Fruit fly (Drosophila melanogaster): ENCODE results near the gene Vm26Aa.
A peak's percentile ranks its signal among the peaks of the same experiment; 100 is the strongest.

Gene Vm26Aa

dm6 chr2L:5986094-5986493, 26.0 kb upstream of the Vm26Aa start, which contains the start of gene ifc (continued):
- TF ChIP-seq Sox102F (GFP tag; optimal IDR thresholded peaks at IDR 0.05) (no peak), Sox14 (GFP tag; optimal IDR thresholded peaks at IDR 0.05) (peak; percentile 66), CG31627 (GFP tag; optimal IDR thresholded peaks at IDR 0.05) (peak; percentile 66), esn (GFP tag; optimal IDR thresholded peaks at IDR 0.05) (peak; percentile 45), CG11902 (GFP tag; optimal IDR thresholded peaks at IDR 0.05) (no peak), CG8632 (GFP tag; optimal IDR thresholded peaks at IDR 0.05) (no peak), CG11762 (GFP tag; optimal IDR thresholded peaks at IDR 0.05; ENCODE audit: insufficient read depth) (no peak), CG16779 (tag; optimal IDR thresholded peaks at IDR 0.05) (no peak), Hr4 (GFP tag; optimal IDR thresholded peaks at IDR 0.05) (no peak), dsx (GFP tag; optimal IDR thresholded peaks at IDR 0.05; ENCODE audit: poor library complexity, severe bottlenecking) (peak; percentile 30), Ets21C (GFP tag; optimal IDR thresholded peaks at IDR 0.05) (no peak), CG4318 (GFP tag; optimal IDR thresholded peaks at IDR 0.05) (no peak), svp (GFP tag) (peak; percentile 83), salr (GFP tag; optimal IDR thresholded peaks at IDR 0.05) (peak in 1 of 2 experiments; percentile 29), achi (GFP tag; optimal IDR thresholded peaks at IDR 0.05) (no peak), ss (GFP tag; optimal IDR thresholded peaks at IDR 0.05) (peak in 1 of 2 experiments; percentile 3), net (GFP tag; optimal IDR thresholded peaks at IDR 0.05) (no peak), CG8319 (GFP tag; optimal IDR thresholded peaks at IDR 0.05) (no peak), fkh (GFP tag; optimal IDR thresholded peaks at IDR 0.05) (peak; percentile 12)

dm6 chr2L:5983236-5983635, 23.1 kb upstream of the Vm26Aa start:
- TF ChIP-seq Gug (GFP tag; IDR thresholded peaks at IDR 0.05) = no peak
- TF ChIP-seq eg (GFP tag; IDR thresholded peaks at IDR 0.05) = no peak
- TF ChIP-seq esn (GFP tag; optimal IDR thresholded peaks at IDR 0.05) = no peak
- no peak for TF ChIP-seq OdsH (GFP tag; optimal IDR thresholded peaks at IDR 0.05)
- no peak for TF ChIP-seq CG11762 (GFP tag; optimal IDR thresholded peaks at IDR 0.05; ENCODE audit: insufficient read depth)
- TF ChIP-seq Hr4 (GFP tag; optimal IDR thresholded peaks at IDR 0.05) = no peak
- no peak for TF ChIP-seq CG3919 (GFP tag; optimal IDR thresholded peaks at IDR 0.05)
- TF ChIP-seq spab (GFP tag; optimal IDR thresholded peaks at IDR 0.05) = no peak
- TF ChIP-seq Blimp-1 (GFP tag; optimal IDR thresholded peaks at IDR 0.05) = peak; percentile 20
- no peak for TF ChIP-seq CG11294 (GFP tag; IDR thresholded peaks at IDR 0.05)
- TF ChIP-seq CG6854 (GFP tag; optimal IDR thresholded peaks at IDR 0.05) = peak; percentile 2
- TF ChIP-seq Ets21C (GFP tag; optimal IDR thresholded peaks at IDR 0.05) = no peak
- no peak for TF ChIP-seq Ets96B (tag; optimal IDR thresholded peaks at IDR 0.05)
- TF ChIP-seq Eip78C (GFP tag) = no peak
- TF ChIP-seq CG10631 (GFP tag; optimal IDR thresholded peaks at IDR 0.05) = no peak
- TF ChIP-seq CG6792 (GFP tag; optimal IDR thresholded peaks at IDR 0.05) = no peak
- no peak for TF ChIP-seq pdm3 (GFP tag; optimal IDR thresholded peaks at IDR 0.05)
- TF ChIP-seq CG1621 (tag; optimal IDR thresholded peaks at IDR 0.05) = no peak
- no peak for TF ChIP-seq fkh (GFP tag; optimal IDR thresholded peaks at IDR 0.05)
- no peak for TF ChIP-seq fd59A (GFP tag; optimal IDR thresholded peaks at IDR 0.05)
- TF ChIP-seq Sox14 (GFP tag; optimal IDR thresholded peaks at IDR 0.05) = peak; percentile 55
- TF ChIP-seq Met (GFP tag; optimal IDR thresholded peaks at IDR 0.05) = no peak
- no peak for TF ChIP-seq ss (GFP tag; optimal IDR thresholded peaks at IDR 0.05)
- TF ChIP-seq Sox15 (GFP tag; optimal IDR thresholded peaks at IDR 0.05) = no peak
- TF ChIP-seq CG8632 (GFP tag; optimal IDR thresholded peaks at IDR 0.05) = no peak
- no peak for TF ChIP-seq fd85E (GFP tag; optimal IDR thresholded peaks at IDR 0.05)
- TF ChIP-seq CG6276 (GFP tag; optimal IDR thresholded peaks at IDR 0.05) = no peak
- no peak for TF ChIP-seq CG15336 (GFP tag; IDR thresholded peaks at IDR 0.05)
- TF ChIP-seq Smox (GFP tag; optimal IDR thresholded peaks at IDR 0.05) = no peak
- TF ChIP-seq vri (GFP tag; optimal IDR thresholded peaks at IDR 0.05) = no peak
- TF ChIP-seq CG8119 (GFP tag; IDR thresholded peaks at IDR 0.05) = no peak
- TF ChIP-seq Sox102F (GFP tag; optimal IDR thresholded peaks at IDR 0.05) = no peak
- peak; percentile 7 for TF ChIP-seq Eip75B (GFP tag; optimal IDR thresholded peaks at IDR 0.05)
- no peak for TF ChIP-seq CG3032 (tag; optimal IDR thresholded peaks at IDR 0.05)
- TF ChIP-seq Lpt (GFP tag; optimal IDR thresholded peaks at IDR 0.05) = no peak
- TF ChIP-seq svp (GFP tag) = peak; percentile 35
- no peak for TF ChIP-seq CG11902 (GFP tag; optimal IDR thresholded peaks at IDR 0.05)
- no peak for TF ChIP-seq CG6163 (GFP tag; IDR thresholded peaks at IDR 0.05)
- TF ChIP-seq CG6808 (GFP tag; optimal IDR thresholded peaks at IDR 0.05) = no peak
- TF ChIP-seq dac (GFP tag; optimal IDR thresholded peaks at IDR 0.05) = no peak
- TF ChIP-seq CG16779 (tag; optimal IDR thresholded peaks at IDR 0.05) = no peak
- no peak for TF ChIP-seq CG34406 (GFP tag; optimal IDR thresholded peaks at IDR 0.05)

All from whole organism, prepupa.